Worm (Caenorhabditis elegans) whole organism, L1 larva: Measurements from ENCODE around the gene R01E6.2.

Experiments used
- Y116A8C.19 ChIP-seq: sonication (generic microtip); optimal IDR thresholded peaks from 2 replicates; lab custom pipeline; 2016; ENCODE audit warnings: missing compliant biosample characterization, missing genetic modification characterization, borderline replicate concordance
- aha-1 ChIP-seq: fragments of 150-350 bp; optimal IDR thresholded peaks from 2 replicates; lab custom pipeline; 2014; ENCODE audit warnings: missing biosample characterization, missing genetic modification characterization
- alr-1 ChIP-seq: fragments of 200-800 bp; sonication (Bioruptor generic); optimal IDR thresholded peaks from 2 replicates; lab custom pipeline; 2018; ENCODE audit warnings: borderline replicate concordance, mild to moderate bottlenecking, missing genetic modification characterization, missing compliant biosample characterization
- aly-2 ChIP-seq: fragments of 150-350 bp; optimal IDR thresholded peaks from 2 replicates; lab custom pipeline; 2014; ENCODE audit warnings: missing biosample characterization, missing genetic modification characterization
- dsc-1 ChIP-seq: sonication (generic microtip); optimal IDR thresholded peaks from 2 replicates; lab custom pipeline; 2016; ENCODE audit warnings: mild to moderate bottlenecking, missing genetic modification characterization, missing compliant biosample characterization
- efl-1 ChIP-seq, 4 experiments: fragments of 150-350 bp; optimal IDR thresholded peaks in 3 of 4; peaks in 1 of 4; 1 replicate in 1 of 4; 2 replicates in 3 of 4; lab custom pipeline; 2014; ENCODE audit warnings: missing biosample characterization in 2 of 4, missing genetic modification characterization in 2 of 4, missing genetic modification reagents in 2 of 4
- egl-13 ChIP-seq: sonication (generic microtip); optimal IDR thresholded peaks from 2 replicates; lab custom pipeline; 2016; ENCODE audit warnings: missing genotype, missing genetic modification reagents, missing genetic modification characterization, missing compliant biosample characterization
- elt-2 ChIP-seq: sonication (generic microtip); optimal IDR thresholded peaks from 2 replicates; lab custom pipeline; 2016; ENCODE audit warnings: missing genetic modification characterization, mild to moderate bottlenecking, inconsistent platforms, missing compliant biosample characterization, missing genetic modification reagents
- fkh-10 ChIP-seq: sonication (generic microtip); optimal IDR thresholded peaks from 2 replicates; lab custom pipeline; 2017; ENCODE audit warnings: missing biosample characterization, missing genetic modification reagents, missing genetic modification characterization
- fkh-8 ChIP-seq: sonication (generic microtip); optimal IDR thresholded peaks from 2 replicates; lab custom pipeline; 2016; ENCODE audit warnings: mild to moderate bottlenecking, missing genetic modification characterization, missing compliant biosample characterization
- grh-1 ChIP-seq: fragments of 200-800 bp; sonication (Bioruptor generic); IDR thresholded peaks from 2 replicates; pipeline ENCODE4 v1.3.6; 2022; ENCODE audit warnings: missing genetic modification reagents, missing genetic modification characterization, missing compliant biosample characterization
- hlh-4 ChIP-seq: sonication (generic microtip); optimal IDR thresholded peaks from 2 replicates; lab custom pipeline; 2016; ENCODE audit warnings: mild to moderate bottlenecking, missing genetic modification characterization, missing compliant biosample characterization
- hpl-2 ChIP-seq: fragments of 150-350 bp; optimal IDR thresholded peaks from 2 replicates; lab custom pipeline; 2014; ENCODE audit warnings: missing biosample characterization, missing genetic modification reagents, missing genetic modification characterization
- irx-1 ChIP-seq: sonication (generic microtip); optimal IDR thresholded peaks from 2 replicates; lab custom pipeline; 2016; ENCODE audit warnings: missing genetic modification characterization, missing compliant biosample characterization
- lin-13 ChIP-seq: fragments of 150-350 bp; optimal IDR thresholded peaks from 2 replicates; lab custom pipeline; 2014; ENCODE audit warnings: missing biosample characterization, missing genetic modification reagents, missing genetic modification characterization
- lir-3 ChIP-seq: sonication (generic microtip); optimal IDR thresholded peaks from 2 replicates; lab custom pipeline; 2016; ENCODE audit warnings: mild to moderate bottlenecking, missing genetic modification characterization, moderate library complexity, missing compliant biosample characterization; ENCODE audit not compliant: poor library complexity
- mab-9 ChIP-seq: fragments of 200-800 bp; sonication (Bioruptor generic); IDR thresholded peaks from 2 replicates; pipeline ENCODE4 v1.3.6; 2022; ENCODE audit warnings: missing genetic modification reagents, missing genetic modification characterization, missing compliant biosample characterization
- mef-2 ChIP-seq: fragments of 150-350 bp; optimal IDR thresholded peaks from 2 replicates; lab custom pipeline; 2014; ENCODE audit warnings: missing biosample characterization, missing genetic modification characterization
- mep-1 ChIP-seq: fragments of 150-350 bp; optimal IDR thresholded peaks from 2 replicates; lab custom pipeline; 2014; ENCODE audit warnings: missing biosample characterization, missing genetic modification characterization
- nhr-11 ChIP-seq: fragments of 150-350 bp; optimal IDR thresholded peaks from 2 replicates; lab custom pipeline; 2014; ENCODE audit warnings: missing biosample characterization, missing genetic modification characterization
- nhr-28 ChIP-seq: fragments of 150-350 bp; optimal IDR thresholded peaks from 2 replicates; lab custom pipeline; 2014; ENCODE audit warnings: missing biosample characterization, missing genetic modification characterization
- nhr-47 ChIP-seq: sonication (generic microtip); optimal IDR thresholded peaks from 2 replicates; lab custom pipeline; 2016; ENCODE audit warnings: mild to moderate bottlenecking, missing genetic modification characterization, moderate library complexity, missing compliant biosample characterization
- nhr-71 ChIP-seq: sonication (generic microtip); optimal IDR thresholded peaks from 2 replicates; lab custom pipeline; 2016; ENCODE audit warnings: mild to moderate bottlenecking, missing genetic modification characterization, moderate library complexity, missing compliant biosample characterization
- nhr-84 ChIP-seq: sonication (generic microtip); optimal IDR thresholded peaks from 2 replicates; lab custom pipeline; 2017; ENCODE audit warnings: missing biosample characterization, missing genetic modification characterization
- nhr-85 ChIP-seq: sonication (generic microtip); peaks from one replicate; lab custom pipeline; 2016; ENCODE audit warnings: missing genetic modification characterization, inconsistent platforms, missing compliant biosample characterization
- nhr-90 ChIP-seq: sonication (generic microtip); optimal IDR thresholded peaks from 2 replicates; lab custom pipeline; 2016; ENCODE audit warnings: mild to moderate bottlenecking, missing genetic modification characterization, missing compliant biosample characterization; ENCODE audit not compliant: poor library complexity
- pag-3 ChIP-seq: sonication (generic microtip); optimal IDR thresholded peaks from 2 replicates; lab custom pipeline; 2017; ENCODE audit warnings: missing genetic modification characterization, mild to moderate bottlenecking, missing compliant biosample characterization, antibody characterized with exemption, borderline replicate concordance; ENCODE audit not compliant: insufficient read depth
- pax-3 ChIP-seq: fragments of 200-800 bp; sonication (Bioruptor generic); optimal IDR thresholded peaks from 2 replicates; lab custom pipeline; 2018; ENCODE audit warnings: mild to moderate bottlenecking, missing genetic modification characterization, moderate library complexity, missing compliant biosample characterization
- sox-4 ChIP-seq: sonication (generic microtip); optimal IDR thresholded peaks from 2 replicates; lab custom pipeline; 2016; ENCODE audit warnings: missing genetic modification characterization, missing compliant biosample characterization
- swsn-7 ChIP-seq: sonication (generic microtip); optimal IDR thresholded peaks from 2 replicates; lab custom pipeline; 2016; ENCODE audit warnings: missing genetic modification characterization, missing compliant biosample characterization
- unc-130 ChIP-seq: fragments of 150-350 bp; optimal IDR thresholded peaks from 2 replicates; lab custom pipeline; 2017; ENCODE audit warnings: missing biosample characterization, missing genetic modification characterization, inconsistent platforms
- unc-30 ChIP-seq: sonication (generic microtip); optimal IDR thresholded peaks from 2 replicates; lab custom pipeline; 2017; ENCODE audit warnings: missing biosample characterization, missing genetic modification characterization
- xbp-1 ChIP-seq: sonication (generic microtip); optimal IDR thresholded peaks from 2 replicates; lab custom pipeline; 2016; ENCODE audit warnings: missing genetic modification characterization, missing compliant biosample characterization
- zag-1 ChIP-seq: fragments of 150-350 bp; optimal IDR thresholded peaks from 2 replicates; lab custom pipeline; 2014; ENCODE audit warnings: missing biosample characterization, missing genetic modification characterization
- ztf-4 ChIP-seq: fragments of 150-350 bp; optimal IDR thresholded peaks from 2 replicates; lab custom pipeline; 2014; ENCODE audit warnings: missing biosample characterization, missing genetic modification characterization

The R01E6.2 gene

DNA sequence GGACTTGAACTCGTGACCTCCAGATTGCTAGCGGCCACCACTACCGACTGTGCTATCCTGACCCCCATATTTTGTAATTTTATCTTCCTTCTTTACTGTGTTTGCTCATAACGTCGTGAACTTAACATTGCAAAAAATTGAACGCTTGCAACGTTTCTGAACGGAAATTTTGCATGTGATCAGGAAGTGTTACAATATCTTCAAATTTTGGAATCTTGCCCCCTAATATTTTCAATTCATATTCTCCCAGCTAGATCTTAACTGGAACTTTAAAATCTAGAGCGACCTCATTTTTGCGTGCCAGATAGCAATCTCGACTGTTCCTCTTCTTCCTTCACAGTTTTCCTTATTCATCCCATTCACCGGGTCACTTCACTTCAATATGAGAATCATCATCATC, 15.5 kb upstream of the R01E6.2 start, which contains the start of gene F54B11.10:
F54B11.10 (plus strand) TSS at position 301 of the 400 bp plus-strand sequence.
- TF ChIP-seq aly-2 (tag; lab: Kevin White, UChicago): no peak
- no peak for TF ChIP-seq mef-2
- no peak for TF ChIP-seq xbp-1
- TF ChIP-seq efl-1 (optimal IDR thresholded peaks at IDR 0.05; lab: Kevin White, UChicago): no peak
- no peak for TF ChIP-seq efl-1 (GFP tag; optimal IDR thresholded peaks at IDR 0.05 in 1 of 2; lab: Kevin White, UChicago)
- TF ChIP-seq lin-13: no peak
- no peak for TF ChIP-seq aha-1 (tag; lab: Kevin White, UChicago)
- TF ChIP-seq lir-3 (tag; lab: Kevin White, UChicago): no peak
- TF ChIP-seq irx-1 (tag; lab: Kevin White, UChicago): no peak
- TF ChIP-seq mep-1: no peak
- TF ChIP-seq pag-3 (tag; lab: Kevin White, UChicago): no peak
- TF ChIP-seq unc-30 (tag; lab: Kevin White, UChicago): no peak

DNA sequence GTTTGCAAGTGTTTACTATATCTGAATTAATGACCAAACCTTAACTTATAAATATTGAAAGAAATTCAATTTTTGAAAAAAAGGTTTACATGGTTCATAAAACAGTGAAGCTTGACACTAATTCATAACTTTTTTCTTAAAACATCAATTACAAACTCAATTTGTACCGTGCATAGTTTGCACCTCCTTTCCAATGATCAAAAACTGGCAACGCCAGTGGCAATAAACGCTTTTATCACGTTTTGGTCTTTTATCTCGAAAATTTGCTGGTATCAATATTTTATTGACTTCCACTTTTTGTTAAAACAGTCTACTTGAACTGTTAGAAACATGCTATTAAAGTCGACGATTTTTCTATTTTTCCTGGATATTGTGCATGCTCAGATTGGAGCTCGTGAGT, 12.1 kb upstream of the R01E6.2 start, which contains the start of gene F54B11.11:
F54B11.11 (plus strand) TSS at position 301 of the 400 bp plus-strand sequence.
- TF ChIP-seq ztf-4 (no peak), swsn-7 (tag; lab: Kevin White, UChicago) (no peak), nhr-85 (tag; lab: Kevin White, UChicago) (peak; percentile 33), fkh-10 (GFP tag; lab: Kevin White, UChicago) (no peak)

- TF ChIP-seq nhr-84 (tag; lab: Kevin White, UChicago) (no peak), nhr-11 (no peak), dsc-1 (tag; lab: Kevin White, UChicago) (peak; percentile 92), sox-4 (tag; lab: Kevin White, UChicago) (peak; percentile 28), aly-2 (tag; lab: Kevin White, UChicago) (no peak), nhr-47 (tag; lab: Kevin White, UChicago) (peak; percentile 6), hpl-2 (GFP tag; lab: Kevin White, UChicago) (no peak), alr-1 (no peak), pax-3 (tag; lab: Kevin White, UChicago) (peak; percentile 34), mef-2 (no peak), pag-3 (tag; lab: Kevin White, UChicago) (no peak), zag-1 (tag; lab: Kevin White, UChicago) (no peak), fkh-8 (tag; lab: Kevin White, UChicago) (peak; percentile 6), aha-1 (tag; lab: Kevin White, UChicago) (no peak), egl-13 (peak; percentile 17), Y116A8C.19 (tag; lab: Kevin White, UChicago) (no peak), nhr-90 (tag; lab: Kevin White, UChicago) (no peak), grh-1 (no peak), nhr-85 (tag; lab: Kevin White, UChicago) (no peak)
Measured at ce11 chrX:13574029-13574428, 7.7 kb upstream of the R01E6.2 start.

ce11 chrX:13569854-13570253, 3.5 kb upstream of the R01E6.2 start, which contains the start of gene R01E6.7:
R01E6.7 (minus strand) TSS chrX:13569954.
- TF ChIP-seq pag-3 (tag; lab: Kevin White, UChicago) (no peak), nhr-85 (tag; lab: Kevin White, UChicago) (no peak), nhr-28 (tag; lab: Kevin White, UChicago) (no peak), elt-2 (tag; lab: Kevin White, UChicago) (no peak), mab-9 (GFP tag; lab: Robert Waterston, UW) (no peak), alr-1 (no peak), hlh-4 (no peak), nhr-71 (tag; lab: Kevin White, UChicago) (no peak), unc-130 (no peak)
